Worm (Caenorhabditis elegans): ENCODE measurements around the gene sir-2.2.

The sir-2.2 gene

DNA sequence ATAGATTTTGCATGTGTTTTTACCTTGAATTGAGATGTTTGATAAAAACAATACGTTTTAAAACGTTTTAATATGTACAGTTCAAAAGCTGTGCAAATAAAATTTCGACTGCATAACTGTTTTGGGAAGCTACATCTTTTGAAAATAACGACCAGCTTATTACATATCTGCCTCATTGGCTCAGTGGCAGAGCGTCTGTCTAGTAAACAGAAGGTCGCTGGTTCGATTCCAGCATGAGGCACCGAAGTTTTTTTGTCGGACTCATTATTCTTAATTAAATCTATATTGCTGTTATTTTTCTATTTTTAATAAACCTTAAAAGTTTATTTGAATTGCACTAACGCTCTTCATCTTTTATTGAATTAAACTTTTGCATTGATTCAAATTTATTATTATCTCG lies 34.8 kb upstream of the sir-2.2 start:
- TF ChIP-seq fax-1 (tag; optimal IDR thresholded peaks at IDR 0.05) (no peak), ama-1 (optimal IDR thresholded peaks at IDR 0.05) (no peak), ceh-31 (tag; optimal IDR thresholded peaks at IDR 0.05) (no peak), ahr-1 (tag; optimal IDR thresholded peaks at IDR 0.05) (no peak), ceh-30 (tag; optimal IDR thresholded peaks at IDR 0.05) (no peak), hlh-8 (tag; optimal IDR thresholded peaks at IDR 0.05) (no peak), hlh-6 (tag; optimal IDR thresholded peaks at IDR 0.05) (no peak), C38D4.7 (GFP tag; optimal IDR thresholded peaks at IDR 0.05) (no peak), ets-4 (tag; optimal IDR thresholded peaks at IDR 0.05) (no peak)

DNA sequence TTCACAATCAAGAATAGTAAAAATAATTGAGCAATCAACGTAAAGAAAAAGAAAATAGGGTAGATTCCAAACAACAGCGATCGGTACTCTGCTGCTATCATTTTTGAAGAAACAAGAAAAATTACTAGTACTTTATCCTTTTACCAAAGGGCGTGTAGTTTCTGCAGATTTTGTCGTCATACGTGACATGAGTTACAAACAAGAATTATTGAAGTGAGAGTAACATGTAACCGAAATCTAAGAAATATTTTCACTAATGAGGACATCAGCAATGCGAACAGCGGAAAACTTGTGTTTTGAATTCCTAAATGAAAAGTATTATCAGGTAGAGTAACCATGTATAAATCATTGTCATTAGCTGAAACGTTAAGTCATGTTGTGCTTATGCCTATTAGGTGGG lies 33.2 kb upstream of the sir-2.2 start, which contains the start of gene srd-36:
srd-36 (minus strand) TSS at position 101 of the 400 bp plus-strand sequence.
- TF ChIP-seq ceh-14 (tag; optimal IDR thresholded peaks at IDR 0.05): no peak
- no peak for TF ChIP-seq syd-9 (tag; optimal IDR thresholded peaks at IDR 0.05)
- no peak for TF ChIP-seq ets-4 (tag; optimal IDR thresholded peaks at IDR 0.05)
- no peak for TF ChIP-seq Y22D7AL.16 (tag; optimal IDR thresholded peaks at IDR 0.05)
- no peak for TF ChIP-seq pag-3 (tag; optimal IDR thresholded peaks at IDR 0.05; ENCODE audit: borderline replicate concordance)
- TF ChIP-seq T23F11.4 (GFP tag; optimal IDR thresholded peaks at IDR 0.05): no peak
- TF ChIP-seq ama-1 (optimal IDR thresholded peaks at IDR 0.05): no peak
- TF ChIP-seq pat-9 (tag; optimal IDR thresholded peaks at IDR 0.05): no peak
- TF ChIP-seq F13H6.1 (tag; optimal IDR thresholded peaks at IDR 0.05): no peak
- TF ChIP-seq hlh-30 (tag; optimal IDR thresholded peaks at IDR 0.05; ENCODE audit: insufficient read depth): no peak
- no peak for TF ChIP-seq lim-6 (tag; optimal IDR thresholded peaks at IDR 0.05)
- no peak for TF ChIP-seq K09A11.1 (tag; optimal IDR thresholded peaks at IDR 0.05; ENCODE audit: insufficient read depth)
- TF ChIP-seq npax-4 (tag; optimal IDR thresholded peaks at IDR 0.05): no peak
- no peak for TF ChIP-seq ceh-19 (GFP tag; optimal IDR thresholded peaks at IDR 0.05)
- no peak for TF ChIP-seq pax-1 (tag; optimal IDR thresholded peaks at IDR 0.05)
- no peak for TF ChIP-seq pha-2 (tag; optimal IDR thresholded peaks at IDR 0.05)
- TF ChIP-seq unc-3 (GFP tag; conservative IDR thresholded peaks at IDR 0.05): no peak
- TF ChIP-seq unc-3 (tag; optimal IDR thresholded peaks at IDR 0.05): no peak

DNA sequence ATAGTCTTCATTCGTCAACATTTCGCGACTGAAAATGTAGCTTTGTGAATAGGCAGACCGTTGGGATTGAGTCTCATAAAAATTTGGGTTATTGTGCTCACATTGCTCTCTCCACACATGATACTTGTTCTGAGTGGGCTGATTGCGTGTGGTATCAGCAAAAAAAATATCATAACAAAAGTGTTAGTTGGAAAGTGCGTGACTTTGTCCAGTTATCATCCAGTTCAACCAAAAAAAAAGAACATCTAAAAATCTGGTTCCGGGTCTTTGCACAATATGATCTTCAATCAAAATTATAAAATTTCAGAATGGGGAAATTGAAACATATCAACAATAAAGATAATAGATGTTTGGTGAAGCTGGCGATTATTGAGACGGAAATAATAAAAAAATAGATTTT lies 27.4 kb upstream of the sir-2.2 start, which contains the start of gene srd-39:
srd-39 (minus strand) TSS at position 101 of the 400 bp plus-strand sequence.
- TF ChIP-seq ceh-19 (GFP tag; optimal IDR thresholded peaks at IDR 0.05) (no peak), unc-3 (GFP tag; conservative IDR thresholded peaks at IDR 0.05) (no peak), unc-3 (tag; optimal IDR thresholded peaks at IDR 0.05) (no peak), syd-9 (tag; optimal IDR thresholded peaks at IDR 0.05) (no peak), hlh-30 (tag; optimal IDR thresholded peaks at IDR 0.05; ENCODE audit: insufficient read depth) (no peak), mec-3 (tag; optimal IDR thresholded peaks at IDR 0.05; ENCODE audit: borderline replicate concordance) (no peak), elt-2 (tag; optimal IDR thresholded peaks at IDR 0.05) (no peak), F13H6.1 (tag; optimal IDR thresholded peaks at IDR 0.05) (no peak)

DNA sequence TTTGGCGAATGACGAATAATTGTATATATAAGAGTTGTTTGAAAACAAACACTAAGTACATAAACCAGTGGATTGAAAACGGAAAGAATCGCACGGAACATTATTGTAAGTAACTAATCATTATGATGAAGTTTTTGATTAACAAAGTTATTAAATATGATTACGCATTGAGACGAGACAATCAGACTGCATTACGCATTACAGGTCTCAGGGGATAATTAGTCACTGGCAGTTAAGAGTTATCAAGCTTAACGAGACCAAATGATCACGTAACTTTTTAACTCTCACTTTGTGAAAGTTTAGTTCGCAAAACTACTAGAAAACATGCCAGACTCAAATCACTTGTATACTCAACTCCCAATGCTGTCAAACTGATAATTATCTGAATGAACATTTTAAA lies 24.5 kb upstream of the sir-2.2 start, which contains the start of gene srd-42:
srd-42 (minus strand) TSS at position 101 of the 400 bp plus-strand sequence.
- TF ChIP-seq mec-3 (tag; optimal IDR thresholded peaks at IDR 0.05; ENCODE audit: borderline replicate concordance) (no peak), pros-1 (tag; optimal IDR thresholded peaks at IDR 0.05) (no peak), nhr-11 (tag; optimal IDR thresholded peaks at IDR 0.05) (no peak), che-1 (tag; optimal IDR thresholded peaks at IDR 0.05) (no peak), tbx-7 (tag; optimal IDR thresholded peaks at IDR 0.05) (no peak), K02D7.2 (tag; optimal IDR thresholded peaks at IDR 0.05) (no peak), ceh-45 (GFP tag; IDR thresholded peaks at IDR 0.05) (no peak), dmd-4 (tag; optimal IDR thresholded peaks at IDR 0.05; ENCODE audit: borderline replicate concordance) (no peak), ceh-18 (tag; optimal IDR thresholded peaks at IDR 0.05) (no peak), ahr-1 (tag; optimal IDR thresholded peaks at IDR 0.05) (no peak), odd-2 (tag; optimal IDR thresholded peaks at IDR 0.05) (no peak), pag-3 (tag; optimal IDR thresholded peaks at IDR 0.05; ENCODE audit: borderline replicate concordance) (no peak), unc-55 (GFP tag; optimal IDR thresholded peaks at IDR 0.05) (no peak)
